Worm (Caenorhabditis elegans): ENCODE measurements around the gene F15E6.9.

DNA sequence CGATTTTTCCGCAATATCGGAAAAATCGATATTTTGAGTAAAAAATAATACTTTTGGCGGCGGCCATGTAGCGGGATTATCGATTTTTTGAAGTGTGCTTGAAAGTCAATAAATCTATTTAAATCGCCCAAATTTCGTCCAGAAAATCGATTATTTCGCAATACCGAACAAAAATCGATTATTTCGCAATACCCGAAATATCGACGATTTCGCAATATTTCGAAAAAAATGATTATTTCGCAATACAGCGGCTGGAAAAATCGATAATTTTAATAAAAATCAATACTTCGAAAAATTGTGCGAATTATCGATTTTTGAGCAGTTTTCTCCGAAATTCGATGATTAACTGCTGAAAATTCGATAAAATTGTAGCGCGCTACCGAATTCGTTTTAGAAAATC lies 19.2 kb upstream of the F15E6.9 start:
- no peak for TF ChIP-seq elt-2 (tag; optimal IDR thresholded peaks at IDR 0.05)
- no peak for TF ChIP-seq mdl-1 (tag; optimal IDR thresholded peaks at IDR 0.05)
- no peak for TF ChIP-seq nhr-11 (tag; optimal IDR thresholded peaks at IDR 0.05)
- no peak for TF ChIP-seq nhr-12 (tag; optimal IDR thresholded peaks at IDR 0.05)

Data from whole organism, L3 larva.